Worm (Caenorhabditis elegans) whole organism, late embryonic: Measurements from ENCODE around the gene F02E8.4.

Experiments
- K09A11.1 ChIP-seq: sonication (generic microtip); optimal IDR thresholded peaks from 2 replicates; lab custom pipeline; 2017; ENCODE audit warnings: antibody characterized with exemption, mild to moderate bottlenecking, missing genetic modification characterization, missing compliant biosample characterization; ENCODE audit not compliant: insufficient read depth
- ama-1 ChIP-seq: fragments of 150-350 bp; optimal IDR thresholded peaks from 2 replicates; lab custom pipeline; 2014
- ceh-24 ChIP-seq: sonication (generic microtip); optimal IDR thresholded peaks from 2 replicates; lab custom pipeline; 2016; ENCODE audit warnings: mild to moderate bottlenecking, missing genetic modification characterization, missing compliant biosample characterization
- dve-1 ChIP-seq: sonication (generic microtip); optimal IDR thresholded peaks from 2 replicates; lab custom pipeline; 2017; ENCODE audit warnings: antibody characterized with exemption, mild to moderate bottlenecking, missing genetic modification characterization, missing compliant biosample characterization
- fkh-10 ChIP-seq: fragments of 150-350 bp; optimal IDR thresholded peaks from 2 replicates; lab custom pipeline; 2014; ENCODE audit warnings: missing biosample characterization, missing genetic modification reagents, missing genetic modification characterization
- pha-4 ChIP-seq: fragments of 150-350 bp; optimal IDR thresholded peaks from 2 replicates; lab custom pipeline; 2018; ENCODE audit warnings: missing biosample characterization, missing genetic modification reagents, missing genetic modification characterization
- pqm-1 ChIP-seq: sonication (generic microtip); optimal IDR thresholded peaks from 2 replicates; lab custom pipeline; 2016; ENCODE audit warnings: missing genetic modification characterization, missing compliant biosample characterization
- rnt-1 ChIP-seq: sonication (generic microtip); optimal IDR thresholded peaks from 2 replicates; lab custom pipeline; 2016; ENCODE audit warnings: missing genetic modification characterization, missing compliant biosample characterization

- TF ChIP-seq ama-1 (lab: Kevin White, UChicago) (no peak), dve-1 (tag; lab: Kevin White, UChicago) (no peak), fkh-10 (GFP tag; lab: Kevin White, UChicago) (no peak), ceh-24 (no peak), pqm-1 (no peak), rnt-1 (tag; lab: Kevin White, UChicago) (no peak), K09A11.1 (tag; lab: Kevin White, UChicago) (no peak), pha-4 (tag; lab: Kevin White, UChicago) (no peak)
Observed at ce11 chrX:4437555-4437954, 16.4 kb upstream of the F02E8.4 start, which contains the start of gene cest-26.
